Worm (Caenorhabditis elegans) whole organism, mixed stage, embryonic: ENCODE data around the gene srj-37.

ENCODE experiments used
- ceh-43 ChIP-seq: fragments of 200-800 bp; sonication (Bioruptor generic); optimal IDR thresholded peaks from 2 replicates; lab custom pipeline; 2018; ENCODE audit warnings: mild to moderate bottlenecking, missing genetic modification characterization, moderate library complexity, missing compliant biosample characterization
- cnd-1 ChIP-seq: fragments of 200-800 bp; sonication (Bioruptor generic); optimal IDR thresholded peaks from 2 replicates; lab custom pipeline; 2018; ENCODE audit warnings: mild to moderate bottlenecking, missing genetic modification characterization, missing compliant biosample characterization
- elt-3 ChIP-seq: fragments of 150-350 bp; optimal IDR thresholded peaks from 2 replicates; lab custom pipeline; 2014; ENCODE audit warnings: missing biosample characterization, missing genetic modification characterization
- lin-13 ChIP-seq: fragments of 150-350 bp; optimal IDR thresholded peaks from 2 replicates; lab custom pipeline; 2014; ENCODE audit warnings: missing biosample characterization, missing genetic modification characterization
- mep-1 ChIP-seq: fragments of 150-350 bp; optimal IDR thresholded peaks from 2 replicates; lab custom pipeline; 2017; ENCODE audit warnings: missing biosample characterization, missing genetic modification reagents, missing genetic modification characterization, inconsistent platforms
- nhr-12 ChIP-seq: fragments of 150-350 bp; optimal IDR thresholded peaks from 2 replicates; lab custom pipeline; 2014; ENCODE audit warnings: missing biosample characterization, missing genetic modification characterization
- pha-4 ChIP-seq: fragments of 150-350 bp; optimal IDR thresholded peaks from 2 replicates; lab custom pipeline; 2018; ENCODE audit warnings: missing biosample characterization, missing genetic modification reagents, missing genetic modification characterization
- unc-39 ChIP-seq: fragments of 150-350 bp; optimal IDR thresholded peaks from 2 replicates; lab custom pipeline; 2014; ENCODE audit warnings: missing biosample characterization, missing genetic modification characterization

ce11 chrV:635630-636029 is 2.8 kb upstream of the srj-37 start:
- TF ChIP-seq unc-39 (tag; lab: Kevin White, UChicago), result no peak
- TF ChIP-seq elt-3 (tag; lab: Kevin White, UChicago), result no peak
- no peak for TF ChIP-seq ceh-43 (GFP tag; lab: Kevin White, UChicago)
- no peak for TF ChIP-seq lin-13 (tag; lab: Kevin White, UChicago)
- no peak for TF ChIP-seq mep-1 (tag; lab: Kevin White, UChicago)
- TF ChIP-seq nhr-12 (tag; lab: Kevin White, UChicago), result no peak
- TF ChIP-seq pha-4, result no peak
- TF ChIP-seq cnd-1, result no peak
